Fruit fly (Drosophila melanogaster) whole organism, pupa: ENCODE results near the gene CIA30.
A peak's percentile ranks its signal among the peaks of the same experiment; 100 is the strongest.

ENCODE experiments used
- CG10348 ChIP-seq: fragments of 200-800 bp; sonication (Bioruptor generic); IDR thresholded peaks from 2 replicates; pipeline ENCODE4 v1.3.6; 2022; ENCODE audit warnings: missing biosample characterization, missing genetic modification characterization
- CG12605 ChIP-seq: fragments of 200-800 bp; sonication (Bioruptor generic); IDR thresholded peaks from 2 replicates; pipeline ENCODE4 v1.3.6; 2022; ENCODE audit warnings: missing biosample characterization, missing genetic modification characterization
- CG13204 ChIP-seq: fragments of 200-800 bp; sonication (Bioruptor generic); optimal IDR thresholded peaks from 2 replicates; lab custom pipeline; 2018; ENCODE audit warnings: missing biosample characterization, mild to moderate bottlenecking, missing genetic modification characterization, moderate library complexity
- CG14655 ChIP-seq: fragments of 200-800 bp; sonication (Bioruptor generic); optimal IDR thresholded peaks from 3 replicates; lab custom pipeline; 2017; ENCODE audit warnings: mild to moderate bottlenecking, missing biosample characterization, missing genetic modification reagents, missing genetic modification characterization
- CG15710 ChIP-seq: fragments of 200-800 bp; sonication (Bioruptor generic); optimal IDR thresholded peaks from 2 replicates; lab custom pipeline; 2018; ENCODE audit warnings: missing biosample characterization, mild to moderate bottlenecking, missing genetic modification characterization, moderate library complexity
- CG17806 ChIP-seq: fragments of 200-800 bp; sonication (Bioruptor generic); optimal IDR thresholded peaks from 2 replicates; lab custom pipeline; 2018; ENCODE audit warnings: missing biosample characterization, mild to moderate bottlenecking, missing genetic modification characterization, moderate library complexity
- CG32121 ChIP-seq: fragments of 200-800 bp; sonication (Bioruptor generic); IDR thresholded peaks from 2 replicates; pipeline ENCODE4 v1.3.6; 2022; ENCODE audit warnings: missing biosample characterization, missing genetic modification characterization
- CG34367 ChIP-seq: fragments of 200-800 bp; sonication (Bioruptor generic); optimal IDR thresholded peaks from 2 replicates; lab custom pipeline; 2018; ENCODE audit warnings: missing biosample characterization, mild to moderate bottlenecking, missing genetic modification characterization
- CG4496 ChIP-seq: fragments of 200-800 bp; sonication (Bioruptor generic); IDR thresholded peaks from 3 replicates; pipeline ENCODE4 v1.3.6; 2022; ENCODE audit warnings: missing biosample characterization, missing genetic modification characterization
- CG8159 ChIP-seq: fragments of 200-800 bp; sonication (Bioruptor generic); optimal IDR thresholded peaks from 3 replicates; lab custom pipeline; 2018; ENCODE audit warnings: missing biosample characterization, mild to moderate bottlenecking, missing genetic modification characterization, moderate library complexity
- CG8301 ChIP-seq: fragments of 200-800 bp; sonication (Bioruptor generic); optimal IDR thresholded peaks from 2 replicates; lab custom pipeline; 2018; ENCODE audit warnings: missing biosample characterization, mild to moderate bottlenecking, missing genetic modification characterization
- CG9948 ChIP-seq: fragments of 200-800 bp; sonication (Bioruptor generic); optimal IDR thresholded peaks from 2 replicates; lab custom pipeline; 2018; ENCODE audit warnings: missing biosample characterization, mild to moderate bottlenecking, missing genetic modification characterization, moderate library complexity
- D1 ChIP-seq: fragments of 200-800 bp; sonication (Bioruptor generic); optimal IDR thresholded peaks from 2 replicates; lab custom pipeline; 2018; ENCODE audit warnings: missing biosample characterization, mild to moderate bottlenecking, missing genetic modification characterization, moderate library complexity
- EcR ChIP-seq: fragments of 200-800 bp; sonication (Bioruptor generic); optimal IDR thresholded peaks from 3 replicates; lab custom pipeline; 2019; ENCODE audit warnings: missing biosample characterization, missing genetic modification characterization, mild to moderate bottlenecking, moderate library complexity, missing genetic modification reagents
- Ets98B ChIP-seq: fragments of 200-800 bp; sonication (Bioruptor generic); IDR thresholded peaks from 2 replicates; pipeline ENCODE4 v1.3.6; 2022; ENCODE audit warnings: missing biosample characterization, missing genetic modification characterization
- Pif1A ChIP-seq: fragments of 200-800 bp; sonication (Bioruptor generic); optimal IDR thresholded peaks from 3 replicates; lab custom pipeline; 2016; ENCODE audit warnings: missing biosample characterization, missing genetic modification characterization
- Pif1B ChIP-seq: fragments of 200-800 bp; sonication (Bioruptor generic); optimal IDR thresholded peaks from 3 replicates; lab custom pipeline; 2016; ENCODE audit warnings: missing biosample characterization, missing genetic modification characterization
- Snoo ChIP-seq: fragments of 200-800 bp; sonication (Bioruptor generic); optimal IDR thresholded peaks from 3 replicates; lab custom pipeline; 2017; ENCODE audit warnings: missing biosample characterization, mild to moderate bottlenecking, missing genetic modification characterization, inconsistent platforms
- fd96Ca ChIP-seq: fragments of 200-800 bp; sonication (Bioruptor generic); IDR thresholded peaks from 3 replicates; pipeline ENCODE4 v1.3.6; 2022; ENCODE audit warnings: missing biosample characterization, missing genetic modification characterization
- gl ChIP-seq: fragments of 200-800 bp; sonication (Bioruptor generic); optimal IDR thresholded peaks from 2 replicates; lab custom pipeline; 2018; ENCODE audit warnings: missing biosample characterization, mild to moderate bottlenecking, missing genetic modification characterization
- rn ChIP-seq: fragments of 200-800 bp; sonication (Bioruptor generic); IDR thresholded peaks from 2 replicates; pipeline ENCODE4 v1.3.6; 2022; ENCODE audit warnings: missing biosample characterization, missing genetic modification characterization

Gene CIA30

DNA sequence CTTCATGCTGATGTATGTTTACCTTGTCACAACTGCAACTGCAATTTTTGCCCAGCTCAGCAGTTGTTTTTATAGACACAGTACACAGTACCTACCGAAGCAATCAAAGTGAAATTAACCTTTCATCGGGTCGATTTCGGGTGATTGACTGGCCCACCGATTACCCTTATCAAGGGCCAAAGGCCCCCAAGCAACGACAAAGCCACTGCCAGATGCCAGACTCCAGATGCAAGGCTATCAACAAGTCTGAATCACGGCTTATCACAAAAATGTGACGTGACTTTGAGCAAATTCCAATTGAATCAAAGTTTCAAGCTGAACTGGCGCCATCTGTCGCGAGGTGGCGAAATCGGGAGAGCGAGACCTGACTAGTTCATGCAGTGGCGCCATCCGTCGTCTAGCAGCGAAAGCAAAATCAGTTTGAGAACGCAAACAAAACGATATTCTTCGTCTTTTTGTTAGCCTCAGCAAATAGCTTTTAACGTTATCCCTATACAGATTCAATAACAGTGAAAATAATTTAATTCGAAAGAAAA is 19.9 kb upstream of the CIA30 start, which contains the start of gene Obp99b:
Obp99b (minus strand) TSS at position 115 of the 536 bp plus-strand sequence.
- TF ChIP-seq EcR (GFP tag; lab: Kevin White, UChicago), result peak; percentile 52
- TF ChIP-seq fd96Ca (GFP tag; lab: Robert Waterston, UW), result peak; percentile 75; the same call in 2 of the 3 replicates
- TF ChIP-seq CG17806 (tag; lab: Kevin White, UChicago), result peak; percentile 42
- TF ChIP-seq Pif1A, result peak; percentile 69
- TF ChIP-seq D1 (tag; lab: Kevin White, UChicago), result no peak
- TF ChIP-seq CG32121 (GFP tag; lab: Robert Waterston, UW), result peak; percentile 63; the same call in 1 of the 2 replicates
- peak; percentile 64 for TF ChIP-seq CG8301 (tag; lab: Kevin White, UChicago)
- peak; percentile 63 for TF ChIP-seq Snoo
- peak; percentile 74 for TF ChIP-seq gl (tag; lab: Kevin White, UChicago)
- peak; percentile 78 for TF ChIP-seq CG14655 (GFP tag; lab: Kevin White, UChicago)
- peak; percentile 48 for TF ChIP-seq CG8159
- TF ChIP-seq CG4496, result peak; percentile 84
- TF ChIP-seq CG10348, result no peak
- peak; percentile 24 for TF ChIP-seq Pif1B (GFP tag; lab: Kevin White, UChicago)
- TF ChIP-seq CG15710 (tag; lab: Kevin White, UChicago), result peak; percentile 36
- peak; percentile 53; the same call in 1 of the 2 replicates for TF ChIP-seq CG12605 (GFP tag; lab: Robert Waterston, UW)
- peak; percentile 69; the same call in 1 of the 2 replicates for TF ChIP-seq Ets98B (GFP tag; lab: Robert Waterston, UW)
- TF ChIP-seq CG9948 (tag; lab: Kevin White, UChicago), result peak; percentile 29
- 0 out of 2 replicates have a peak, but pooled peaks have one; percentile 11 for TF ChIP-seq rn (GFP tag; lab: Robert Waterston, UW)
- peak; percentile 71 for TF ChIP-seq CG34367
- TF ChIP-seq CG13204, result peak; percentile 58

dm6 chr3R:29717519-29717918 is 19.2 kb upstream of the CIA30 start:
- TF ChIP-seq CG15710 (tag; lab: Kevin White, UChicago) (peak; percentile 7), CG12605 (GFP tag; lab: Robert Waterston, UW) (peak; percentile 44; the same call in 1 of the 2 replicates), CG32121 (GFP tag; lab: Robert Waterston, UW) (peak; percentile 45; the same call in 1 of the 2 replicates), CG8159 (peak; percentile 18), EcR (GFP tag; lab: Kevin White, UChicago) (no peak), Snoo (no peak), rn (GFP tag; lab: Robert Waterston, UW) (no peak), CG9948 (tag; lab: Kevin White, UChicago) (no peak), Pif1A (peak; percentile 8), CG14655 (GFP tag; lab: Kevin White, UChicago) (peak; percentile 25), Ets98B (GFP tag; lab: Robert Waterston, UW) (peak; percentile 54), CG4496 (peak; percentile 76), CG13204 (no peak), CG34367 (no peak), CG10348 (0 out of 2 replicates have a peak, but pooled peaks have one; percentile 15), fd96Ca (GFP tag; lab: Robert Waterston, UW) (no peak), D1 (tag; lab: Kevin White, UChicago) (no peak), Pif1B (GFP tag; lab: Kevin White, UChicago) (no peak), gl (tag; lab: Kevin White, UChicago) (no peak), CG17806 (tag; lab: Kevin White, UChicago) (peak; percentile 13), CG8301 (tag; lab: Kevin White, UChicago) (peak; percentile 43)

- TF ChIP-seq Snoo (no peak), CG4496 (no peak), D1 (tag; lab: Kevin White, UChicago) (no peak), rn (GFP tag; lab: Robert Waterston, UW) (no peak), Ets98B (GFP tag; lab: Robert Waterston, UW) (no peak), CG14655 (GFP tag; lab: Kevin White, UChicago) (no peak), fd96Ca (GFP tag; lab: Robert Waterston, UW) (no peak), gl (tag; lab: Kevin White, UChicago) (no peak)
These were observed 18.4 kb upstream of the CIA30 start, which contains the start of gene CG15506 for dm6 chr3R:29718363-29718762. Gene CG15506, plus strand, starts transcription at chr3R:29718663.

DNA sequence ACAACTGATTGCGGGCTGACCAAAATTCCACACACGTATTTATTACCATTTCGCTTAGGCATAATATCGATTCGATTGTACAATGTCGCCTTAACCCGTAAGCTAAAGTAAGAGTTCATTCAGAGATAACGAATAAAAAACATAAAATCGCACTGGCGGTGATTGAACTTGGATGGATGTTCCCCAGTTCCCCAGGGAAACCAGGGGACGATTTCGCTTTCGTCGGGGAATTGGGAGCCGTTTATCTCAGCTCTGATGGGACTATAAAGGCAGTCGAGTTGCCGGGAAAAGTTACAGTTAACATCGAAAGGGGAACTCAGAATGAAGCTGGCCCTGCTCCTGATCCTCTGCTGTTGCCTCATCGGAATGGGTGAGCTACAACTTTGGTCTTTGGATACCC is 14.5 kb upstream of the CIA30 start, which contains the start of gene CG34296:
CG34296 (plus strand) TSS at position 301 of the 400 bp plus-strand sequence.
- TF ChIP-seq CG32121 (GFP tag; lab: Robert Waterston, UW), result no peak
- no peak for TF ChIP-seq CG12605 (GFP tag; lab: Robert Waterston, UW)
- TF ChIP-seq CG13204, result no peak
- TF ChIP-seq CG8159, result no peak
- TF ChIP-seq CG14655 (GFP tag; lab: Kevin White, UChicago), result no peak
- TF ChIP-seq Snoo, result no peak
- no peak for TF ChIP-seq CG9948 (tag; lab: Kevin White, UChicago)
- no peak for TF ChIP-seq CG10348
- TF ChIP-seq rn (GFP tag; lab: Robert Waterston, UW), result no peak
- no peak for TF ChIP-seq Pif1A
- TF ChIP-seq CG8301 (tag; lab: Kevin White, UChicago), result no peak
- no peak for TF ChIP-seq CG4496
- TF ChIP-seq EcR (GFP tag; lab: Kevin White, UChicago), result no peak
- TF ChIP-seq Pif1B (GFP tag; lab: Kevin White, UChicago), result no peak
- TF ChIP-seq CG34367, result no peak
- no peak for TF ChIP-seq D1 (tag; lab: Kevin White, UChicago)
- no peak for TF ChIP-seq CG17806 (tag; lab: Kevin White, UChicago)
- no peak for TF ChIP-seq Ets98B (GFP tag; lab: Robert Waterston, UW)

dm6 chr3R:29723048-29723656 is 13.6 kb upstream of the CIA30 start, which contains the start of gene Pcd:
Gene Pcd, plus strand, starts transcription at chr3R:29723163.
- TF ChIP-seq CG12605 (GFP tag; lab: Robert Waterston, UW), result peak; percentile 62; the same call in 1 of the 2 replicates
- TF ChIP-seq CG4496, result 0 out of 3 replicates have a peak, but pooled peaks have one; percentile 52
- no peak for TF ChIP-seq CG8301 (tag; lab: Kevin White, UChicago)
- TF ChIP-seq EcR (GFP tag; lab: Kevin White, UChicago), result peak; percentile 24
- TF ChIP-seq CG8159, result no peak
- peak; percentile 34; the same call in 1 of the 2 replicates for TF ChIP-seq Ets98B (GFP tag; lab: Robert Waterston, UW)
